Worm (Caenorhabditis elegans) whole organism, L2 larva: ENCODE measurements around the gene K01A12.4.

ENCODE experiments used
- C34F6.9 ChIP-seq: fragments of 150-350 bp; optimal IDR thresholded peaks from 2 replicates; lab custom pipeline; 2014; ENCODE audit warnings: missing biosample characterization, missing genetic modification characterization
- Y55F3AM.14 ChIP-seq: fragments of 200-800 bp; sonication (Bioruptor generic); optimal IDR thresholded peaks from 2 replicates; lab custom pipeline; 2018; ENCODE audit warnings: mild to moderate bottlenecking, missing genetic modification characterization, missing compliant biosample characterization
- ZK546.5 ChIP-seq: sonication (generic microtip); optimal IDR thresholded peaks from 2 replicates; lab custom pipeline; 2017; ENCODE audit warnings: missing biosample characterization, missing genetic modification characterization
- alr-1 ChIP-seq: fragments of 150-350 bp; optimal IDR thresholded peaks from 2 replicates; lab custom pipeline; 2014; ENCODE audit warnings: missing biosample characterization, missing genetic modification characterization
- aly-2 ChIP-seq: fragments of 150-350 bp; optimal IDR thresholded peaks from 2 replicates; lab custom pipeline; 2014; ENCODE audit warnings: missing biosample characterization, missing genetic modification characterization
- blmp-1 ChIP-seq: sonication (generic microtip); optimal IDR thresholded peaks from 2 replicates; lab custom pipeline; 2017; ENCODE audit warnings: missing genetic modification characterization, mild to moderate bottlenecking, missing compliant biosample characterization, antibody characterized with exemption, moderate library complexity; ENCODE audit not compliant: insufficient read depth
- ceh-16 ChIP-seq: fragments of 150-350 bp; optimal IDR thresholded peaks from 2 replicates; lab custom pipeline; 2014; ENCODE audit warnings: missing biosample characterization, missing genetic modification characterization
- ceh-82 ChIP-seq: fragments of 150-350 bp; optimal IDR thresholded peaks from 2 replicates; lab custom pipeline; 2014; ENCODE audit warnings: missing biosample characterization, missing genetic modification characterization
- crh-2 ChIP-seq: sonication (generic microtip); optimal IDR thresholded peaks from 2 replicates; lab custom pipeline; 2017; ENCODE audit warnings: missing biosample characterization, missing genetic modification characterization
- dmd-4 ChIP-seq: sonication (generic microtip); optimal IDR thresholded peaks from 2 replicates; lab custom pipeline; 2017; ENCODE audit warnings: missing biosample characterization, missing genetic modification characterization
- egl-27 ChIP-seq: sonication (generic microtip); optimal IDR thresholded peaks from 3 replicates; lab custom pipeline; 2017; ENCODE audit warnings: missing biosample characterization, missing genetic modification reagents, missing genetic modification characterization
- elt-1 ChIP-seq: fragments of 150-350 bp; optimal IDR thresholded peaks from 2 replicates; lab custom pipeline; 2014; ENCODE audit warnings: missing biosample characterization, missing genetic modification characterization
- elt-3 ChIP-seq: sonication (generic microtip); optimal IDR thresholded peaks from 2 replicates; lab custom pipeline; 2017; ENCODE audit warnings: missing biosample characterization, missing genetic modification characterization
- fos-1 ChIP-seq: fragments of 150-350 bp; optimal IDR thresholded peaks from 2 replicates; lab custom pipeline; 2014; ENCODE audit warnings: missing biosample characterization, missing genetic modification characterization
- gmeb-1 ChIP-seq: fragments of 150-350 bp; optimal IDR thresholded peaks from 2 replicates; lab custom pipeline; 2014; ENCODE audit warnings: missing biosample characterization, missing genetic modification characterization
- lin-11 ChIP-seq: fragments of 150-350 bp; sonication (generic microtip); optimal IDR thresholded peaks from 2 replicates; lab custom pipeline; 2014; ENCODE audit warnings: missing biosample characterization, missing genetic modification characterization, inconsistent platforms, mixed read lengths
- lin-13 ChIP-seq: fragments of 150-350 bp; optimal IDR thresholded peaks from 2 replicates; lab custom pipeline; 2014; ENCODE audit warnings: missing biosample characterization, missing genetic modification reagents, missing genetic modification characterization
- lin-39 ChIP-seq: fragments of 150-350 bp; optimal IDR thresholded peaks from 2 replicates; lab custom pipeline; 2014; ENCODE audit warnings: missing biosample characterization, missing genetic modification reagents, missing genetic modification characterization
- lsy-2 ChIP-seq, 2 experiments: fragments of 150-350 bp in 1 of 2; sonication (generic microtip) in 1 of 2; optimal IDR thresholded peaks; 2 replicates each; lab custom pipeline; 2014 to 2017; ENCODE audit warnings: missing biosample characterization in 2 of 2, missing genetic modification characterization in 2 of 2
- mab-5 ChIP-seq: fragments of 150-350 bp; optimal IDR thresholded peaks from 2 replicates; lab custom pipeline; 2014; ENCODE audit warnings: missing biosample characterization, missing genetic modification characterization
- mbf-1 ChIP-seq: sonication (generic microtip); optimal IDR thresholded peaks from 2 replicates; lab custom pipeline; 2017; ENCODE audit warnings: missing biosample characterization, missing genetic modification characterization
- mdl-1 ChIP-seq, 2 experiments: fragments of 150-350 bp in 1 of 2; sonication (generic microtip) in 1 of 2; optimal IDR thresholded peaks; 2 replicates each; lab custom pipeline; 2017; ENCODE audit warnings: missing biosample characterization in 2 of 2, missing genetic modification characterization in 2 of 2
- nhr-10 ChIP-seq: sonication (generic microtip); optimal IDR thresholded peaks from 2 replicates; lab custom pipeline; 2017; ENCODE audit warnings: missing biosample characterization, missing genetic modification characterization
- nhr-12 ChIP-seq: fragments of 150-350 bp; optimal IDR thresholded peaks from 2 replicates; lab custom pipeline; 2014; ENCODE audit warnings: missing biosample characterization, missing genetic modification characterization
- nhr-129 ChIP-seq: fragments of 150-350 bp; optimal IDR thresholded peaks from 2 replicates; lab custom pipeline; 2014; ENCODE audit warnings: missing biosample characterization, missing genetic modification characterization
- nhr-23 ChIP-seq: fragments of 150-350 bp; optimal IDR thresholded peaks from 2 replicates; lab custom pipeline; 2014; ENCODE audit warnings: missing biosample characterization, missing genetic modification reagents, missing genetic modification characterization
- nhr-237 ChIP-seq: fragments of 150-350 bp; optimal IDR thresholded peaks from 2 replicates; lab custom pipeline; 2014; ENCODE audit warnings: missing biosample characterization, missing genetic modification characterization
- nhr-25 ChIP-seq: fragments of 150-350 bp; sonication (generic microtip); optimal IDR thresholded peaks from 3 replicates; lab custom pipeline; 2014; ENCODE audit warnings: missing biosample characterization, missing genetic modification characterization
- nhr-6 ChIP-seq: fragments of 150-350 bp; optimal IDR thresholded peaks from 2 replicates; lab custom pipeline; 2014; ENCODE audit warnings: missing biosample characterization, missing genetic modification characterization
- peb-1 ChIP-seq: fragments of 150-350 bp; optimal IDR thresholded peaks from 2 replicates; lab custom pipeline; 2014; ENCODE audit warnings: missing biosample characterization, missing genetic modification characterization
- sem-4 ChIP-seq: fragments of 150-350 bp; optimal IDR thresholded peaks from 2 replicates; lab custom pipeline; 2014; ENCODE audit warnings: missing biosample characterization, missing genetic modification reagents, missing genetic modification characterization
- skn-1 ChIP-seq: sonication (generic microtip); optimal IDR thresholded peaks from 2 replicates; lab custom pipeline; 2017; ENCODE audit warnings: missing biosample characterization, missing genetic modification characterization
- sma-9 ChIP-seq, 2 experiments: fragments of 150-350 bp in 1 of 2; sonication (generic microtip) in 1 of 2; optimal IDR thresholded peaks; 2 replicates each; lab custom pipeline; 2014 to 2016; ENCODE audit warnings: missing genetic modification characterization in 2 of 2, mild to moderate bottlenecking in 1 of 2, missing biosample characterization in 1 of 2, missing compliant biosample characterization in 1 of 2, missing genetic modification reagents in 1 of 2, moderate library complexity in 1 of 2
- snpc-4 ChIP-seq: fragments of 150-350 bp; optimal IDR thresholded peaks from 2 replicates; lab custom pipeline; 2014; ENCODE audit warnings: missing biosample characterization, missing genetic modification characterization
- unc-39 ChIP-seq: fragments of 150-350 bp; optimal IDR thresholded peaks from 2 replicates; lab custom pipeline; 2014; ENCODE audit warnings: missing biosample characterization, missing genetic modification characterization
- unc-62 ChIP-seq: fragments of 150-350 bp; optimal IDR thresholded peaks from 2 replicates; lab custom pipeline; 2014; ENCODE audit warnings: missing biosample characterization, missing genetic modification reagents, missing genetic modification characterization
- zag-1 ChIP-seq: fragments of 150-350 bp; optimal IDR thresholded peaks from 2 replicates; lab custom pipeline; 2014; ENCODE audit warnings: missing biosample characterization, missing genetic modification characterization
- ztf-1 ChIP-seq: fragments of 200-800 bp; sonication (Bioruptor generic); conservative IDR thresholded peaks from 2 replicates; pipeline ENCODE4 v1.3.6; 2022; ENCODE audit warnings: missing genetic modification characterization, missing compliant biosample characterization
- ztf-11 ChIP-seq: sonication (generic microtip); optimal IDR thresholded peaks from 2 replicates; lab custom pipeline; 2017; ENCODE audit warnings: missing biosample characterization, missing genetic modification characterization
- ztf-4 ChIP-seq: fragments of 150-350 bp; optimal IDR thresholded peaks from 2 replicates; lab custom pipeline; 2014; ENCODE audit warnings: missing biosample characterization, missing genetic modification characterization

The K01A12.4 gene

ce11 chrX:8584825-8585384 is 25.8 kb upstream of the K01A12.4 start (continued):
- no peak for TF ChIP-seq lin-13 (GFP tag; lab: Kevin White, UChicago)
- TF ChIP-seq alr-1, result no peak
- TF ChIP-seq lin-11 (tag; lab: Kevin White, UChicago), result no peak
- TF ChIP-seq elt-1, result no peak
- no peak for TF ChIP-seq lsy-2 (tag; optimal IDR thresholded peaks at IDR 0.05; lab: Kevin White, UChicago)
- peak; percentile 49 for TF ChIP-seq blmp-1 (tag; lab: Kevin White, UChicago)
- TF ChIP-seq crh-2 (tag; lab: Kevin White, UChicago), result peak; percentile 17

ce11 chrX:8585837-8586236 is 24.9 kb upstream of the K01A12.4 start, which contains the start of gene F18E9.3:
Gene F18E9.3, plus strand, starts transcription at chrX:8586147.
- TF ChIP-seq lin-11 (tag; lab: Kevin White, UChicago), result no peak
- peak; percentile 51 for TF ChIP-seq nhr-25 (tag; lab: Kevin White, UChicago)

- TF ChIP-seq mbf-1 (tag; lab: Kevin White, UChicago), result no peak
- TF ChIP-seq aly-2 (tag; lab: Kevin White, UChicago), result no peak
- TF ChIP-seq sma-9 (GFP tag; optimal IDR thresholded peaks at IDR 0.05; lab: Kevin White, UChicago), result no peak
- no peak for TF ChIP-seq sma-9 (tag; optimal IDR thresholded peaks at IDR 0.05; lab: Kevin White, UChicago)
- TF ChIP-seq ceh-16 (tag; lab: Kevin White, UChicago), result no peak
- TF ChIP-seq ZK546.5 (tag; lab: Kevin White, UChicago), result no peak
- no peak for TF ChIP-seq elt-3 (tag; lab: Kevin White, UChicago)
- no peak for TF ChIP-seq C34F6.9 (tag; lab: Kevin White, UChicago)
- TF ChIP-seq nhr-10 (tag; lab: Kevin White, UChicago), result no peak
- TF ChIP-seq unc-62 (GFP tag; lab: Kevin White, UChicago), result no peak
- no peak for TF ChIP-seq ztf-4 (tag; lab: Kevin White, UChicago)
- no peak for TF ChIP-seq unc-39 (tag; lab: Kevin White, UChicago)
- TF ChIP-seq nhr-129 (tag; lab: Kevin White, UChicago), result no peak
- no peak for TF ChIP-seq peb-1 (tag; lab: Kevin White, UChicago)
- TF ChIP-seq, all 48 proteins: peak for 0
Measured at ce11 chrX:8592881-8593280, 17.8 kb upstream of the K01A12.4 start, which contains the start of gene nlp-7. Gene nlp-7, plus strand, starts transcription at chrX:8593181.

- TF ChIP-seq egl-27 (tag; lab: Kevin White, UChicago), result no peak
Measured at ce11 chrX:8597647-8598046, 13.1 kb upstream of the K01A12.4 start, which contains the start of gene F18E9.7. Gene F18E9.7, minus strand, starts transcription at chrX:8597747.

ce11 chrX:8598491-8598890 is 12.2 kb upstream of the K01A12.4 start:
- no peak for TF ChIP-seq mdl-1 (tag; optimal IDR thresholded peaks at IDR 0.05; lab: Kevin White, UChicago)
- no peak for TF ChIP-seq nhr-10 (tag; lab: Kevin White, UChicago)
- TF ChIP-seq zag-1 (tag; lab: Kevin White, UChicago), result no peak
- TF ChIP-seq ztf-11, result no peak
- TF ChIP-seq C34F6.9 (tag; lab: Kevin White, UChicago), result no peak
- TF ChIP-seq Y55F3AM.14 (GFP tag; lab: Kevin White, UChicago), result no peak
- TF ChIP-seq nhr-12 (tag; lab: Kevin White, UChicago), result no peak
- no peak for TF ChIP-seq nhr-23 (tag; lab: Kevin White, UChicago)
- no peak for TF ChIP-seq mab-5 (tag; lab: Kevin White, UChicago)
- TF ChIP-seq sma-9 (GFP tag; optimal IDR thresholded peaks at IDR 0.05; lab: Kevin White, UChicago), result no peak
- no peak for TF ChIP-seq sma-9 (tag; optimal IDR thresholded peaks at IDR 0.05; lab: Kevin White, UChicago)
- TF ChIP-seq nhr-6 (tag; lab: Kevin White, UChicago), result no peak
- no peak for TF ChIP-seq nhr-129 (tag; lab: Kevin White, UChicago)
- no peak for TF ChIP-seq unc-39 (tag; lab: Kevin White, UChicago)
- TF ChIP-seq fos-1 (tag; lab: Kevin White, UChicago), result no peak
- TF ChIP-seq lsy-2 (tag; optimal IDR thresholded peaks at IDR 0.05; lab: Kevin White, UChicago), result no peak

ce11 chrX:8599725-8600124 is 11.0 kb upstream of the K01A12.4 start:
- no peak for TF ChIP-seq lin-39 (tag; lab: Kevin White, UChicago)
- TF ChIP-seq nhr-237, result no peak
- TF ChIP-seq nhr-6 (tag; lab: Kevin White, UChicago), result no peak
- TF ChIP-seq gmeb-1 (tag; lab: Kevin White, UChicago), result no peak
- TF ChIP-seq zag-1 (tag; lab: Kevin White, UChicago), result no peak
- TF ChIP-seq mab-5 (tag; lab: Kevin White, UChicago), result no peak
- no peak for TF ChIP-seq ztf-4 (tag; lab: Kevin White, UChicago)
- TF ChIP-seq ztf-1 (GFP tag; lab: Robert Waterston, UW), result no peak
- TF ChIP-seq ceh-82 (tag; lab: Kevin White, UChicago), result no peak
- TF ChIP-seq nhr-12 (tag; lab: Kevin White, UChicago), result no peak
- no peak for TF ChIP-seq sem-4 (tag; lab: Kevin White, UChicago)
- no peak for TF ChIP-seq crh-2 (tag; lab: Kevin White, UChicago)
- TF ChIP-seq skn-1 (tag; lab: Kevin White, UChicago), result no peak
- no peak for TF ChIP-seq dmd-4
- no peak for TF ChIP-seq ztf-11
- TF ChIP-seq snpc-4 (tag; lab: Kevin White, UChicago), result no peak
- TF ChIP-seq ZK546.5 (tag; lab: Kevin White, UChicago), result no peak
- TF ChIP-seq ceh-16 (tag; lab: Kevin White, UChicago), result no peak
